Worm (Caenorhabditis elegans): Measurements from ENCODE around the gene C28H8.8.
A peak's percentile ranks its signal among the peaks of the same experiment; 100 is the strongest.

C28H8.8 gene

DNA sequence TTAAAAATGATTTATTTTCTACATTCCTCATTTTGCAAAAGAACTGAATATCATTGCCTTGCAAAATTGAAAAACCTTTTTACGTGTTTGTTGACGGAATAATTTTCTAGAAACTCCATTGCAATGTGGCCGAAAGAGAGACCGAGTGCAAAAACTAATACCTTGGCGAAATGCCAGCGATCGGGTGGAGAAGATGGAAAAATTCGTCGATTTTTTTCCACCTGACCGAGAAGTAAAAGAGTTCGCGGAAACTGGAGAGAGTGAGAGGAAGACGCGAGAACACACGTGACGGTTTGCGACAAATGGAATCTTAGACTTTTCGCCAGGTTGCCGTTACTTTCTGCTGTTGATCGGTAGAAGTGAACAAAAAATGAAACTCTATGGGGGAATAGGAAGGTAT lies 46.9 kb downstream of the C28H8.8 start:
- TF ChIP-seq unc-98 (GFP tag; IDR thresholded peaks at IDR 0.05) (no peak), mdl-1 (tag; optimal IDR thresholded peaks at IDR 0.05) (peak in 1 of 2 experiments; percentile 92), lin-13 (GFP tag; optimal IDR thresholded peaks at IDR 0.05) (peak; percentile 46), blmp-1 (tag; optimal IDR thresholded peaks at IDR 0.05) (peak; percentile 87), lin-35 (GFP tag; optimal IDR thresholded peaks at IDR 0.05) (peak in 1 of 2 experiments; percentile 69), nhr-12 (tag; optimal IDR thresholded peaks at IDR 0.05) (no peak), nhr-76 (tag; optimal IDR thresholded peaks at IDR 0.05) (no peak), skn-1 (tag; optimal IDR thresholded peaks at IDR 0.05) (peak; percentile 33), mab-9 (GFP tag; IDR thresholded peaks at IDR 0.05) (no peak), fos-1 (tag; optimal IDR thresholded peaks at IDR 0.05) (no peak), snu-23 (GFP tag; optimal IDR thresholded peaks at IDR 0.05) (peak; percentile 78), elt-3 (tag; optimal IDR thresholded peaks at IDR 0.05) (peak in 1 of 6 experiments; percentile 64), isw-1 (GFP tag; IDR thresholded peaks at IDR 0.05) (no peak), swsn-7 (tag; optimal IDR thresholded peaks at IDR 0.05) (peak; percentile 21), ceh-82 (tag; optimal IDR thresholded peaks at IDR 0.05) (peak in 1 of 3 experiments; percentile 20), nhr-47 (tag; optimal IDR thresholded peaks at IDR 0.05) (peak; percentile 59), C16A3.4 (tag; optimal IDR thresholded peaks at IDR 0.05) (peak; percentile 44), ceh-88 (GFP tag; IDR thresholded peaks at IDR 0.05) (no peak), egl-13 (tag; optimal IDR thresholded peaks at IDR 0.05) (no peak), nhr-19 (GFP tag; conservative IDR thresholded peaks at IDR 0.05) (peak; percentile 58), Y116A8C.19 (tag; optimal IDR thresholded peaks at IDR 0.05; ENCODE audit: borderline replicate concordance) (no peak), lsy-2 (tag; optimal IDR thresholded peaks at IDR 0.05) (peak in 1 of 2 experiments; percentile 74), lin-15B (tag; optimal IDR thresholded peaks at IDR 0.05) (no peak), jun-1 (tag; optimal IDR thresholded peaks at IDR 0.05) (no peak), efl-1 (optimal IDR thresholded peaks at IDR 0.05) (peak in 1 of 2 experiments; percentile 17), efl-1 (GFP tag; optimal IDR thresholded peaks at IDR 0.05 in 1 of 2) (peak; percentile 16 to 53), nhr-90 (tag; optimal IDR thresholded peaks at IDR 0.05; ENCODE audit: poor library complexity) (peak; percentile 49), hlh-17 (GFP tag; optimal IDR thresholded peaks at IDR 0.05; ENCODE audit: borderline replicate concordance) (no peak), mep-1 (tag; optimal IDR thresholded peaks at IDR 0.05) (peak; percentile 52), vab-15 (tag; optimal IDR thresholded peaks at IDR 0.05) (no peak), lir-3 (tag; optimal IDR thresholded peaks at IDR 0.05; ENCODE audit: poor library complexity) (no peak), ama-1 (optimal IDR thresholded peaks at IDR 0.05) (peak; percentile 33), hlh-4 (tag; optimal IDR thresholded peaks at IDR 0.05) (no peak), tbx-2 (tag; optimal IDR thresholded peaks at IDR 0.05) (peak; percentile 46), unc-130 (tag; optimal IDR thresholded peaks at IDR 0.05) (no peak), C04F5.9 (tag; optimal IDR thresholded peaks at IDR 0.05) (no peak), tlp-1 (tag; optimal IDR thresholded peaks at IDR 0.05) (no peak), F16B12.6 (tag; optimal IDR thresholded peaks at IDR 0.05) (no peak), nhr-85 (tag) (peak; percentile 92), nhr-20 (tag; optimal IDR thresholded peaks at IDR 0.05) (peak; percentile 77), xbp-1 (tag; optimal IDR thresholded peaks at IDR 0.05) (peak; percentile 7), dpl-1 (GFP tag; optimal IDR thresholded peaks at IDR 0.05) (peak in 2 of 3 experiments; percentile 31 to 37), rnt-1 (tag; optimal IDR thresholded peaks at IDR 0.05) (peak; percentile 26), sox-4 (tag; optimal IDR thresholded peaks at IDR 0.05) (no peak), pax-3 (tag; optimal IDR thresholded peaks at IDR 0.05) (no peak), nhr-84 (tag; optimal IDR thresholded peaks at IDR 0.05) (no peak), dsc-1 (tag; optimal IDR thresholded peaks at IDR 0.05) (peak; percentile 11), alr-1 (tag; optimal IDR thresholded peaks at IDR 0.05; ENCODE audit: borderline replicate concordance) (no peak), lin-39 (tag; optimal IDR thresholded peaks at IDR 0.05) (no peak), sptf-1 (tag; optimal IDR thresholded peaks at IDR 0.05) (no peak), unc-86 (tag; optimal IDR thresholded peaks at IDR 0.05) (no peak), egl-27 (tag; optimal IDR thresholded peaks at IDR 0.05) (no peak), grh-1 (GFP tag; IDR thresholded peaks at IDR 0.05) (0 out of 2 replicates have a peak, but pooled peaks have one; percentile 10)
